Fruit fly (Drosophila melanogaster): Measurements from ENCODE around the gene CG9121.

CG9121 gene

DNA sequence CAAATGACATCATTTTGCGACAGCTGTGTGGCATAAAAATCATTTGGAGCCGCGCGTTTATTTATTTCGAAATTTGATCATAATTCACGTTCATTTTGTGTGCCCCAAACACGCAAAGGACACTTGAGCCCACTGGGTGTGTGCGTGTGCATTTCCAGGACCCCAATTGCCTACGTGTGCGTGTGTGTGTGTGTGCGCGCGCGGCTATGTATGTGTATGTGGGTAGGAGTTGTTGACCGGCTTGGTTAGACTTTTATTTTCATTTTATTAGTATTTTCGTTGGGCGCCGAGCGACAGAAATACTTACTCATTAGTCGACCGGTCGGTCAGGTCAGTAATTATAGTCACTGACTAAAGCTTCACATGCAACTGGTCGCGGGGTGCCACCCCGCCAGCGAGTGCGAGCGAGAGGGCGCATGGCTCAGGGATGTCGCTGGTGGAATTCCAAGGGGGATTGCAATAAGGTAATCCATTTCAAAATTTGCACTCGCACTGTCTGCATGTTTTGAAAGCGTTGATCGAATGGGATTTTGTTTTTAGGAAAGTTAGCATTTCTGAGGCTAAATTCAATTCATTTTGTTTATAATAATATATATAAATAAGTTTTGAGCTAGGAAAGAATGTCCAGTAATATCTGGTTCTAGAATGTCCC lies 7.2 kb downstream of the CG9121 start:
- TF ChIP-seq insv (optimal IDR thresholded peaks at IDR 0.05), result no peak

DNA sequence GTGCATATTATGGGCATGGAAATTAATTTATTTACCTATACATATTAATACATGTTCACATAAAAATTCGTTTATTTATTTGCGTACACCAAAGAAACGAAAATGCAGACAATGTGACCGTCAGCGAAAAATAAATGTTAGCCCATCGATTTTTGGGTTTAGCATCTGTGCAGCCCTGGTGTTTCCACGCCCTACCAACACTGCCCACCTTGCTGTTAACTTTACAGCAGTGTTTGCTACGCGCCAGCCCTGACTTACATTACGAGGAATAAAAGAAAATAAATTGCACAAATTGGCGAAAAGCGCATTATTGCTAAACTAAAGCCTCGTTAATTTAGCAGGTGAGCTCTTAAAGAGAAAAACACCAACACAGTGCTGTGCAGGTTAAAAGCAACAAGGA lies 7.8 kb downstream of the CG9121 start, which contains the start of the genes CG33995, CG44000 and CG44001:
TSS of gene CG33995 (plus strand) at position 228 of the 400 bp plus-strand sequence.
TSS of gene CG44000 (plus strand) at position 228 of the 400 bp plus-strand sequence.
TSS of gene CG44001 (plus strand) at position 228 of the 400 bp plus-strand sequence.
- no peak for TF ChIP-seq insv (optimal IDR thresholded peaks at IDR 0.05)
- TF ChIP-seq Myc (optimal IDR thresholded peaks at IDR 0.05), result no peak
- no peak for TF ChIP-seq ttk (optimal IDR thresholded peaks at IDR 0.05)
- no peak for TF ChIP-seq Sin3A (optimal IDR thresholded peaks at IDR 0.05)
- no peak for TF ChIP-seq h (optimal IDR thresholded peaks at IDR 0.05)
- no peak for TF ChIP-seq psq (optimal IDR thresholded peaks at IDR 0.05)

DNA sequence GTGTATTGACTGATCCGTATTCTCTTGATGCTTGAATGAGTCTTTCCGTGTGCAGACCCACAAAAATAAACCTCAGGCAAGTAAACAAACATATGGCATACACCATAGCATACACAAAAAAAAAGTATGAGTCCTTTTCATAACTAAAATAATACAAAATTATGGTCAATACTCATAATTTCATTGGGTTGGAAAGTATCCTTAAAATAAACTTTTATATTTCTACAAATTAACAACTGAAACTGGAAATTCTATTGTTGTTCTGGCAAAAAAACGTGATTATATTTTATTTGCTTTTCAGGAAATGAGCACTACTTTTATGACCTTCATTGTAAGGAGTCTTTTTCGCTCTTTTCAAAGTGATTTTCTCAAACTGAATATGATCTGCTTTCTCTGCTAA lies 8.8 kb downstream of the CG9121 start:
- no peak for TF ChIP-seq Myc (optimal IDR thresholded peaks at IDR 0.05)
- no peak for TF ChIP-seq h (optimal IDR thresholded peaks at IDR 0.05)
- no peak for TF ChIP-seq ttk (optimal IDR thresholded peaks at IDR 0.05)
- TF ChIP-seq Sin3A (optimal IDR thresholded peaks at IDR 0.05), result no peak
- TF ChIP-seq psq (optimal IDR thresholded peaks at IDR 0.05), result no peak

DNA sequence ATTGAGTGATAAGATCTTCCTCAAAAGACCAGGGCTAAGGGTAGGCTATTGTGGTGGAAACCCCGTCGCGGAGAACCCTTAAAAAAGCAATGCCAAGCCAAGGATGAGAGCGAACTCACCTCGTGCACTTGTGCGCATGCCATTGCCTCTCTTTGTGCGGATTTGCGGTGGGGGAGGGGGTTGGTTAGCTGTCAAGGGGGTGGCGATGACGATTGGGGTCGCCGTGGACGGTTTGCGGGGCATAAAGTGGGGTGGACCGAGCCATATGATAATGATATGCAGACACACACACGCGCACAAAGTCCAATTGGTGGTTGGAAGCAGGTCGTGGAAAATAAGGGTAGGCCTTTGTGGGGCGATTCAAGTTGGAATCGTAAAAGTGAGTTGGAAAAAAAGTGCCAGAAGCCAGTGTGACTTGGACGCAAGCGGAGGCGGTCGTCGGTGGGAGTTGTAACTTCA lies 13.4 kb downstream of the CG9121 start, which contains the start of the genes CG14042 and SP555:
TSS of gene CG14042 (plus strand) at position 308 of the 459 bp plus-strand sequence.
TSS of gene SP555 (plus strand) at position 308 of the 459 bp plus-strand sequence.
- TF ChIP-seq h (optimal IDR thresholded peaks at IDR 0.05), result no peak
- no peak for TF ChIP-seq Myc (optimal IDR thresholded peaks at IDR 0.05)
- no peak for TF ChIP-seq psq (optimal IDR thresholded peaks at IDR 0.05)
- no peak for TF ChIP-seq Sin3A (optimal IDR thresholded peaks at IDR 0.05)
- no peak for TF ChIP-seq insv (optimal IDR thresholded peaks at IDR 0.05)
- no peak for TF ChIP-seq ttk (optimal IDR thresholded peaks at IDR 0.05)

DNA sequence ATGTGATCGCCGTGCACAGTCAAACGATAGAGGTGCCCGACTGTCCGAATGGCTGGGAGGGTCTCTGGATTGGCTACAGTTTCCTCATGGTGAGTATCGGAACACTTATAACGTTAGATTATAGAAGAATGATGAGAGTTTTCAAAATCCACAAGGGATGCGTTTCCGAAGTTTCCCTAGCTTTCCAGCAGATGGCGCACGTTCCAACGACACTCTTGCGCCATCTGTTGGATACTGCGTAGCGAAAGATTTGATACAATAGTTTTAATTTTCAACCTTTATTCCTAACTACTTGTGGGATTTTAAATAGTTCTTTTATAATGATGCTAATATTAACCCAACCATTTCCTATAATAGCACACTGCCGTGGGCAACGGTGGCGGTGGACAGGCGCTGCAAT lies 14.7 kb downstream of the CG9121 start:
- no peak for TF ChIP-seq h (optimal IDR thresholded peaks at IDR 0.05)
- TF ChIP-seq Myc (optimal IDR thresholded peaks at IDR 0.05), result no peak
- no peak for TF ChIP-seq ttk (optimal IDR thresholded peaks at IDR 0.05)
- no peak for TF ChIP-seq insv (optimal IDR thresholded peaks at IDR 0.05)
- no peak for TF ChIP-seq Sin3A (optimal IDR thresholded peaks at IDR 0.05)
- no peak for TF ChIP-seq psq (optimal IDR thresholded peaks at IDR 0.05)

DNA sequence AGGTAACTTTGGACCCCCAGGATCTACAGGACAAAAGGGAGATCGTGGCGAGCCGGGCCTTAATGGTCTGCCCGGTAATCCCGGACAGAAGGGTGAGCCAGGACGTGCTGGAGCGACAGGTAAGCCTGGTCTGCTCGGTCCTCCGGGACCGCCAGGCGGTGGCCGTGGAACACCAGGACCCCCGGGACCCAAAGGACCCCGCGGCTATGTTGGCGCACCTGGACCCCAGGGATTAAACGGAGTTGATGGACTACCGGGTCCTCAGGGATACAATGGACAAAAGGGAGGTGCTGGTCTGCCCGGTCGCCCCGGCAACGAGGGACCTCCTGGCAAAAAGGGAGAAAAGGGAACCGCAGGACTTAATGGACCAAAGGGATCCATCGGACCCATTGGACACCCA lies 19.0 kb downstream of the CG9121 start:
- TF ChIP-seq insv (optimal IDR thresholded peaks at IDR 0.05), result no peak
- no peak for TF ChIP-seq ttk (optimal IDR thresholded peaks at IDR 0.05)
- no peak for TF ChIP-seq Myc (optimal IDR thresholded peaks at IDR 0.05)
- TF ChIP-seq psq (optimal IDR thresholded peaks at IDR 0.05), result no peak
- no peak for TF ChIP-seq Sin3A (optimal IDR thresholded peaks at IDR 0.05)
- TF ChIP-seq h (optimal IDR thresholded peaks at IDR 0.05), result no peak

DNA sequence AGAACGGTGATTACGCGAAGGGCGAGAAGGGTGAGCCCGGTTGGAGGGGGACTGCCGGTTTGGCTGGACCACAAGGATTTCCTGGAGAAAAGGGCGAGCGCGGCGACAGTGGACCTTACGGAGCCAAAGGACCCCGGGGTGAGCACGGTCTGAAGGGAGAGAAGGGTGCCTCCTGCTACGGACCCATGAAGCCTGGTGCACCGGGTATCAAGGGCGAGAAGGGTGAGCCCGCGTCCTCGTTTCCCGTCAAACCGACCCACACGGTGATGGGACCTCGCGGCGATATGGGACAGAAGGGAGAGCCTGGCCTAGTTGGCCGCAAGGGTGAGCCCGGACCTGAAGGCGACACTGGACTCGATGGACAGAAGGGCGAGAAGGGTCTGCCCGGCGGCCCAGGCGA lies 19.5 kb downstream of the CG9121 start:
- TF ChIP-seq ttk (optimal IDR thresholded peaks at IDR 0.05) (no peak), psq (optimal IDR thresholded peaks at IDR 0.05) (no peak), h (optimal IDR thresholded peaks at IDR 0.05) (no peak), Myc (optimal IDR thresholded peaks at IDR 0.05) (no peak), Sin3A (optimal IDR thresholded peaks at IDR 0.05) (no peak)

DNA sequence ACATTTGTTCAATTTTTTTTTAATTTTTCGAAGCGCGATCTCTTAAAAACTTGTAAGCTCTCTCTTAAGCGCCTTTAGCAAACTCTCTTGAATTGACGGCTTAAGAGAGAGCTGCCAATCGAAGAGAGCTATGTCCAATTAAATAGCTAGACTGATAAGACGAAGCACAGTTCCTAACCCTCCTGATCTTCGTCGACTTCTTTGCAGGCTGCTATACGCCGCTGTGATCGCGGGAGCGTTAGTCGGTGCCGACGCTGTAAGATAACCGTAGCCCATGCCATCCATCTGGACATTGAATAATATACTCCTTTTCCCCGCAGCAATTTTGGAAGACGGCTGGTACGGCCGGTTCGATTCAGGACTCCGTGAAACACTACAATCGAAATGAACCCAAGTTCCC lies 20.3 kb downstream of the CG9121 start:
- TF ChIP-seq ttk (optimal IDR thresholded peaks at IDR 0.05) (no peak), psq (optimal IDR thresholded peaks at IDR 0.05) (no peak), Myc (optimal IDR thresholded peaks at IDR 0.05) (no peak)

DNA sequence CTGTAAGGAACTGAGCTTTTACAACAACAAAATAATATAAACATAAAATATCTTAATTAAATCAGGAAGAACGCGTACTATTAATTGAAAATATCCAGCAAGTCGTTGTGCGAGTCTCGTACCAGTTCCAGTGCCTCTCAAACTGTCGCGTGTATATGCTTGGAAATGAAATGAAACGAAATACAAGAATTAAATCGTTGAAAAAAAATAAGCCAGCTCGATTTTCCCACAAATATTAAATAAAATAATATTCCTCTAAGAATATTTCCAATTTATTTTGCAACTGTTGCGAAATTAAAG lies 21.1 kb downstream of the CG9121 start:
- TF ChIP-seq ttk (optimal IDR thresholded peaks at IDR 0.05) (no peak), h (optimal IDR thresholded peaks at IDR 0.05) (no peak)

DNA sequence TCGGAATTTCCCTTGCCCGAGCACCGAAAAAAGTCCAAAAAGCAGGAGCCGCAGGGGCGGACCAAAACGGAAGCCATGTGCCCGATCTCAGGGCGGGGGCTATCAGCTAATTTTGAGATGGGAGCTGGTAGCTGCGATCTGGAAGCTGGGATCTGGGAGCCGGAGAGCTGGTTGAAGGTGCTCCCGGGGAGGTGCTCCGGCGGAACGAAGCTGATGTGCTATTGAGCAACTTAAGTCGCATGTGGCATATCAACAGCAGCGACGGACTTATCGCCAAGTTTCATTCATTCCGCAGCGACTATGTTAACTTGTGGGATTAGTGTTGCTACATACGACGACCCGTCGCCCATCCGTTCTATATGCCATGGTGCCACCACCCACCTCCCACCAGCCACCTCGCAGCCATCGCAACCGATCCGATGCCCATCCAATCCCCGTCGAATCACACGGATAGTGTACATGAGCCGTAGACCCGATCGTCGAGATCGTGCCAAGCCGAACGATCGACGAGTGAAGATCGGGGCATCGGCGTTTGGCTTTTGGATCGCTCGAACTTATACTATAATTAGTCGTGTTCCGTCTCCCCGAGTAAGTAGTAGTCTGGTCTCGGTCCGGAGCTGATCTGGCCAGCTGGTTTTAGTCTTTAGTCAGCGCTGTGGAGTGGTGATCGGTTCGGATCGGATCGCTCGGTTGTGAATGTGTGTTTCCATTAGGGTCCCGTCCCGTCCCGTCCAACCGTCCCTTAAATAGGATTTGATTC lies 21.6 kb downstream of the CG9121 start, which contains the start of gene Col4a1:
TSS of gene Col4a1 (plus strand) at position 561 of the 760 bp plus-strand sequence.
- TF ChIP-seq ttk (optimal IDR thresholded peaks at IDR 0.05) (no peak), Myc (optimal IDR thresholded peaks at IDR 0.05) (no peak), psq (optimal IDR thresholded peaks at IDR 0.05) (no peak), insv (optimal IDR thresholded peaks at IDR 0.05) (no peak), h (optimal IDR thresholded peaks at IDR 0.05) (no peak), Sin3A (optimal IDR thresholded peaks at IDR 0.05) (no peak)

DNA sequence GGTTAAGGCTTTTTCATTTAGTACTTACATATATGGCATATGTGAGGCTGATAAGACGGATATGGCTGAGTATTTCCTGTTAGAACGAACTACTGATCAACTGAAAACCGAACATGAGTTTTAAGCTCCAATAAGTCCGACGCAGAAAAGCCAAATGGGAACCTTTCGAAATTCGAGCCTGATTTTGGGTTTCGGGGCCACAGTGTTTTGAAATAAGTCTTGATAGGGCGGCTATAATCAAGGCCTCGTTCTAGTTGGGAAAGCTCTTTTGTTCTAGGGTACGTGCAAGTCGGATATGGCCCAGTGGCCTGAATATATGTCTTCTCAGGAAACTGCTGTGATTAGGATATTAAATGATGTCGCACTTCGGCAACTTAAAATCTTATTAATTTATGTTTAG lies 22.8 kb downstream of the CG9121 start, which contains the start of gene vkg:
TSS of gene vkg (minus strand) at position 101 of the 400 bp plus-strand sequence.
- TF ChIP-seq ttk (optimal IDR thresholded peaks at IDR 0.05) (no peak), Myc (optimal IDR thresholded peaks at IDR 0.05) (no peak)

DNA sequence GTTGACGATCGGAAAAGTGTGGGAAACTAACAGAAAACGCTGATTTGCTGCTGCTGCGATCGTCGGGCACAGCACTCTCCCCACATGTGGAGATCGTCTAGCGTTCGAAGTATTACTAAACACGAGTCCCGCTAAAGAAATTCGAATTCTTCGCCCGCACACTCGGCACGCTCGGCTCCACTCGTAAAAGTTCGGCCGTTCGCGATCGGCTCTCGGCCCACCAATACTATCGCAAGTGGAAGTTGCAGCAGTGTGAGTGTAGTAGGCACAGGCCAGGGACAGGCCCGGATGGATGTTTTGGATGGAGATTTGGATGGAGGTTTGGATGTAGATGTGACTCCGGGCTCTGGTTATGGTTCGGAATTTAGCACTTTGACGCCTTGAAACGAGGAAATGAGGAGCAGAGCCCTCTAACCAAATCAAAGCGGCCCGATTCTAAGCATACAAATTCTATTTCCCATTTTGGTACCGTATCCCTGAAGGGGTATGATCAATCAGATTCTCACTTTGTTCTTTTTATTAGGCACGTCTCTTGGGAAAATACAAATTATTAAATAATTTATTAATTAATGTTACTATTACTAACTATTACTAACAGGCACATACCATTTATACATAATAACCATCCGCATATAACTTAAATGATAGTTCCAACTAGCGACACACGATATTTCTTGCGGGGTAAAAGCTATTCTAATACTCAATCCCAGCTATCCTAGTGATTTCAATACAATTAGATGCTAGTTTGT lies 23.4 kb downstream of the CG9121 start:
- TF ChIP-seq Myc (optimal IDR thresholded peaks at IDR 0.05) (no peak), insv (optimal IDR thresholded peaks at IDR 0.05) (no peak), psq (optimal IDR thresholded peaks at IDR 0.05) (no peak), ttk (optimal IDR thresholded peaks at IDR 0.05) (no peak), h (optimal IDR thresholded peaks at IDR 0.05) (no peak), Sin3A (optimal IDR thresholded peaks at IDR 0.05) (no peak)
